Fruit fly (Drosophila melanogaster) whole organism, wandering third instar larva: ENCODE results near the gene CG15221.

Experiments
- Dfd ChIP-seq: fragments of >200 bp; optimal IDR thresholded peaks from 2 replicates; lab custom pipeline; 2017; ENCODE audit warnings: missing biosample characterization, missing genetic modification characterization
- Vsx2 ChIP-seq: fragments of 200-300, 225-300 bp; sonication (Bioruptor generic); optimal IDR thresholded peaks from 2 replicates; lab custom pipeline; 2018; ENCODE audit warnings: missing biosample characterization, missing genetic modification characterization; ENCODE audit not compliant: partially characterized antibody
- br ChIP-seq: fragments of 200-800 bp; sonication (Bioruptor generic); optimal IDR thresholded peaks from 2 replicates; lab custom pipeline; 2016; ENCODE audit warnings: missing biosample characterization, missing genetic modification characterization
- psq ChIP-seq: fragments of 200-800 bp; sonication (Bioruptor generic); optimal IDR thresholded peaks from 3 replicates; lab custom pipeline; 2017; ENCODE audit warnings: missing biosample characterization, mild to moderate bottlenecking, missing genetic modification characterization, moderate library complexity

DNA sequence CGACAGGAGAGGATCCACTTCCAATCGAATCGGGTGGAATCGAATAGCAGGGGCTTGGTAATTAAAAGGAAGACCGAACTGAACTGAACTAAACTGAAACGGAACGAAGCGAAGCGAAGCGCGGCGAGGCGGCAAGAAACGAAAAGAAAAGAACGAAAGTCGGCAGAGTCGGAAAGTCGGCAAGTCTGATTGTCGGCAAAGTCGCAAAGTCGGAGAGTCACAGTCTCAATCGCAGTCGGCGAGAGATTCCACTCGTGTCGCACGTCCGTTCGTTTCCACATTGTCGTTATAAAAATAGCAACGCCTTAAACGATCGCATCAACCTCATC is 28.2 kb upstream of the CG15221 start:
- no peak for TF ChIP-seq br (GFP tag; lab: Kevin White, UChicago)
- no peak for TF ChIP-seq Vsx2 (GFP tag; lab: Kevin White, UChicago)
- no peak for TF ChIP-seq Dfd (GFP tag; lab: Kevin White, UChicago)
- TF ChIP-seq psq (GFP tag; lab: Kevin White, UChicago) = no peak
